Fruit fly (Drosophila melanogaster) whole organism, embryonic: ENCODE measurements around the gene MAPk-Ak2.

Source experiments
- B-H2 ChIP-seq: fragments of 200-800 bp; sonication (Bioruptor generic); optimal IDR thresholded peaks from 2 replicates; lab custom pipeline; 2018; ENCODE audit warnings: missing biosample characterization, mild to moderate bottlenecking, missing genetic modification characterization
- BtbVII ChIP-seq: fragments of 200-800 bp; sonication (Bioruptor generic); optimal IDR thresholded peaks from 3 replicates; lab custom pipeline; 2017; ENCODE audit warnings: missing biosample characterization, mild to moderate bottlenecking, missing genetic modification characterization
- CG10209 ChIP-seq: fragments of 200-800 bp; sonication (Bioruptor generic); optimal IDR thresholded peaks from 3 replicates; lab custom pipeline; 2017; ENCODE audit warnings: missing biosample characterization, mild to moderate bottlenecking, missing genetic modification characterization, missing genetic modification reagents
- CG14667 ChIP-seq: fragments of 200-800 bp; sonication (Bioruptor generic); IDR thresholded peaks from 2 replicates; pipeline ENCODE4 v1.3.6; 2022; ENCODE audit warnings: missing biosample characterization, missing genetic modification characterization
- CG15514 ChIP-seq: fragments of 200-800 bp; sonication (Bioruptor generic); optimal IDR thresholded peaks from 3 replicates; lab custom pipeline; 2017; ENCODE audit warnings: missing biosample characterization, missing genetic modification characterization, mild to moderate bottlenecking, moderate library complexity, missing genetic modification reagents
- CG17328 ChIP-seq: fragments of 200-800 bp; sonication (Bioruptor generic); IDR thresholded peaks from 2 replicates; pipeline ENCODE4 v1.3.6; 2022; ENCODE audit warnings: missing biosample characterization, missing genetic modification characterization
- CG17802 ChIP-seq: fragments of 200-800 bp; sonication (Bioruptor generic); optimal IDR thresholded peaks from 2 replicates; lab custom pipeline; 2018; ENCODE audit warnings: missing biosample characterization, mild to moderate bottlenecking, missing genetic modification characterization, moderate library complexity
- CG17829 ChIP-seq: fragments of 200-800 bp; optimal IDR thresholded peaks from 2 replicates; lab custom pipeline; 2019; ENCODE audit warnings: missing biosample characterization, mild to moderate bottlenecking, missing genetic modification characterization, moderate library complexity
- CG18262 ChIP-seq: fragments of 200-800 bp; optimal IDR thresholded peaks from 3 replicates; lab custom pipeline; 2019; ENCODE audit warnings: missing biosample characterization, mild to moderate bottlenecking, missing genetic modification characterization, moderate library complexity
- CG3847 ChIP-seq: fragments of 200-800 bp; sonication (Bioruptor generic); IDR thresholded peaks from 2 replicates; pipeline ENCODE4 v1.3.6; 2022; ENCODE audit warnings: missing biosample characterization, missing genetic modification characterization
- CG4404 ChIP-seq: fragments of 200-800 bp; sonication (Bioruptor generic); IDR thresholded peaks from 2 replicates; pipeline ENCODE4 v1.3.6; 2022; ENCODE audit warnings: missing biosample characterization, missing genetic modification characterization
- CG4424 ChIP-seq: fragments of 200-800 bp; sonication (Bioruptor generic); optimal IDR thresholded peaks from 3 replicates; lab custom pipeline; 2016; ENCODE audit warnings: missing biosample characterization, missing genetic modification characterization
- CG4707 ChIP-seq: fragments of 200-800 bp; sonication (Bioruptor generic); optimal IDR thresholded peaks from 2 replicates; lab custom pipeline; 2018; ENCODE audit warnings: missing biosample characterization, mild to moderate bottlenecking, missing genetic modification characterization, moderate library complexity
- CG4854 ChIP-seq: fragments of 200-800 bp; sonication (Bioruptor generic); optimal IDR thresholded peaks from 2 replicates; lab custom pipeline; 2016; ENCODE audit warnings: missing biosample characterization, missing genetic modification characterization, inconsistent platforms
- CG6654 ChIP-seq: fragments of 200-800 bp; sonication (Bioruptor generic); optimal IDR thresholded peaks from 2 replicates; lab custom pipeline; 2017; ENCODE audit warnings: missing biosample characterization, mild to moderate bottlenecking, missing genetic modification characterization
- CG8924 ChIP-seq: fragments of 200-800 bp; optimal IDR thresholded peaks from 3 replicates; lab custom pipeline; 2019; ENCODE audit warnings: missing biosample characterization, mild to moderate bottlenecking, missing genetic modification characterization, moderate library complexity
- CrebB ChIP-seq: fragments of 200-800 bp; sonication (Bioruptor generic); optimal IDR thresholded peaks from 3 replicates; lab custom pipeline; 2018; ENCODE audit warnings: missing biosample characterization, mild to moderate bottlenecking, missing genetic modification characterization
- Dbx ChIP-seq: fragments of 200-800 bp; sonication (Bioruptor generic); IDR thresholded peaks from 3 replicates; pipeline ENCODE4 v1.3.6; 2022; ENCODE audit warnings: missing biosample characterization, missing genetic modification characterization
- Dip2 ChIP-seq: fragments of 200-800 bp; sonication (Bioruptor generic); IDR thresholded peaks from 2 replicates; pipeline ENCODE4 v1.3.6; 2022; ENCODE audit warnings: missing biosample characterization, missing genetic modification characterization
- HLH54F ChIP-seq: fragments of 200-800 bp; sonication (Bioruptor generic); optimal IDR thresholded peaks from 3 replicates; lab custom pipeline; 2016; ENCODE audit warnings: missing biosample characterization, missing genetic modification characterization
- Hr39 ChIP-seq: fragments of >200 bp; optimal IDR thresholded peaks from 2 replicates; lab custom pipeline; 2017
- MTF-1 ChIP-seq: fragments of 200-800 bp; sonication (Bioruptor generic); optimal IDR thresholded peaks from 2 replicates; lab custom pipeline; 2018; ENCODE audit warnings: missing biosample characterization, mild to moderate bottlenecking, missing genetic modification characterization, borderline replicate concordance
- NfI ChIP-seq: fragments of 200-800 bp; sonication (Bioruptor generic); optimal IDR thresholded peaks from 3 replicates; lab custom pipeline; 2018; ENCODE audit warnings: missing biosample characterization, mild to moderate bottlenecking, missing genetic modification characterization, moderate library complexity
- Ptx1 ChIP-seq: fragments of 200-800 bp; sonication (Bioruptor generic); IDR thresholded peaks from 2 replicates; pipeline ENCODE4 v1.3.6; 2022; ENCODE audit warnings: missing biosample characterization, missing genetic modification characterization
- Scr ChIP-seq: fragments of 200-800 bp; sonication (Bioruptor generic); IDR thresholded peaks from 2 replicates; pipeline ENCODE4 v1.3.6; 2022; ENCODE audit warnings: missing biosample characterization, missing genetic modification characterization; ENCODE audit not compliant: partially characterized antibody
- Spps ChIP-seq: fragments of 200-800 bp; sonication (Bioruptor generic); optimal IDR thresholded peaks from 2 replicates; lab custom pipeline; 2018; ENCODE audit warnings: missing biosample characterization, mild to moderate bottlenecking, missing genetic modification characterization
- Stat92E ChIP-seq, 3 experiments: fragments of >200 bp in 2 of 3; fragments of 200-800 bp in 1 of 3; sonication (Bioruptor generic) in 1 of 3; optimal IDR thresholded peaks; 2 replicates each; lab custom pipeline; 2017 to 2019; ENCODE audit warnings: missing biosample characterization in 3 of 3, missing genetic modification characterization in 3 of 3, mild to moderate bottlenecking in 1 of 3, moderate library complexity in 1 of 3
- Tbp ChIP-seq: fragments of >200 bp; optimal IDR thresholded peaks from 2 replicates; lab custom pipeline; 2018; ENCODE audit warnings: missing biosample characterization, missing genetic modification characterization
- Xbp1 ChIP-seq: fragments of 200-800 bp; sonication (Bioruptor generic); optimal IDR thresholded peaks from 3 replicates; lab custom pipeline; 2016; ENCODE audit warnings: missing biosample characterization, mild to moderate bottlenecking, missing genetic modification characterization
- ac ChIP-seq: fragments of 200-800 bp; sonication (Bioruptor generic); optimal IDR thresholded peaks from 3 replicates; lab custom pipeline; 2017; ENCODE audit warnings: missing biosample characterization, mild to moderate bottlenecking, missing genetic modification characterization
- ara ChIP-seq: fragments of 200-800 bp; sonication (Bioruptor generic); IDR thresholded peaks from 2 replicates; pipeline ENCODE4 v1.3.6; 2022; ENCODE audit warnings: missing biosample characterization, missing genetic modification characterization
- fd3F ChIP-seq: fragments of 200-800 bp; sonication (Bioruptor generic); optimal IDR thresholded peaks from 2 replicates; lab custom pipeline; 2018; ENCODE audit warnings: missing biosample characterization, mild to moderate bottlenecking, missing genetic modification characterization, moderate library complexity
- gem ChIP-seq: fragments of 200-800 bp; sonication (Bioruptor generic); optimal IDR thresholded peaks from 2 replicates; lab custom pipeline; 2019; ENCODE audit warnings: missing biosample characterization, mild to moderate bottlenecking, missing genetic modification characterization, moderate library complexity
- hb ChIP-seq: fragments of 200-800 bp; sonication (Bioruptor generic); IDR thresholded peaks from 3 replicates; pipeline ENCODE4 v1.3.6; 2022; ENCODE audit warnings: missing biosample characterization, missing genetic modification characterization; ENCODE audit not compliant: partially characterized antibody
- insv ChIP-seq, 2 experiments: fragments of 200-800 bp; sonication (Bioruptor generic); optimal IDR thresholded peaks; 3 replicates each; lab custom pipeline; 2016 to 2018; ENCODE audit warnings: missing biosample characterization in 2 of 2, missing genetic modification characterization in 2 of 2
- ken ChIP-seq: fragments of 200-800 bp; sonication (Bioruptor generic); IDR thresholded peaks from 3 replicates; pipeline ENCODE4 v1.3.6; 2022; ENCODE audit warnings: missing biosample characterization, missing genetic modification characterization
- mam ChIP-seq: fragments of 200-800 bp; sonication (Bioruptor generic); optimal IDR thresholded peaks from 3 replicates; lab custom pipeline; 2016; ENCODE audit warnings: missing biosample characterization, missing genetic modification characterization
- nau ChIP-seq: fragments of 200-800 bp; sonication (Bioruptor generic); optimal IDR thresholded peaks from 3 replicates; lab custom pipeline; 2017; ENCODE audit warnings: missing biosample characterization, mild to moderate bottlenecking, missing genetic modification characterization, missing genetic modification reagents
- nom ChIP-seq: fragments of 200-800 bp; sonication (Bioruptor generic); optimal IDR thresholded peaks from 2 replicates; lab custom pipeline; 2017; ENCODE audit warnings: missing biosample characterization, missing genetic modification characterization, mild to moderate bottlenecking, moderate library complexity, missing genetic modification reagents
- onecut ChIP-seq: fragments of 200-800 bp; sonication (Bioruptor generic); IDR thresholded peaks from 2 replicates; pipeline ENCODE4 v1.3.6; 2022; ENCODE audit warnings: missing biosample characterization, missing genetic modification characterization
- pho ChIP-seq: fragments of 200-800 bp; sonication (Bioruptor generic); optimal IDR thresholded peaks from 2 replicates; lab custom pipeline; 2016; ENCODE audit warnings: missing biosample characterization, missing genetic modification characterization
- ranshi ChIP-seq: fragments of 200-800 bp; sonication (Bioruptor generic); IDR thresholded peaks from 2 replicates; pipeline ENCODE4 v1.3.6; 2022; ENCODE audit warnings: missing biosample characterization, missing genetic modification characterization
- sug ChIP-seq: fragments of 200-800 bp; optimal IDR thresholded peaks from 2 replicates; lab custom pipeline; 2019; ENCODE audit warnings: missing biosample characterization, mild to moderate bottlenecking, missing genetic modification characterization, moderate library complexity
- tap ChIP-seq: fragments of 200-800 bp; optimal IDR thresholded peaks from 3 replicates; lab custom pipeline; 2019; ENCODE audit warnings: missing biosample characterization, mild to moderate bottlenecking, missing genetic modification characterization, moderate library complexity
- trem ChIP-seq: fragments of 200-800 bp; optimal IDR thresholded peaks from 3 replicates; lab custom pipeline; 2019; ENCODE audit warnings: missing biosample characterization, mild to moderate bottlenecking, missing genetic modification characterization, moderate library complexity
- trh ChIP-seq: fragments of 200-800 bp; sonication (Bioruptor generic); optimal IDR thresholded peaks from 2 replicates; lab custom pipeline; 2016; ENCODE audit warnings: missing biosample characterization, missing genetic modification characterization
- vfl ChIP-seq: fragments of 200-800 bp; sonication (Bioruptor generic); optimal IDR thresholded peaks from 2 replicates; lab custom pipeline; 2016; ENCODE audit warnings: missing biosample characterization, missing genetic modification characterization
- zfh1 ChIP-seq: fragments of 200-800 bp; sonication (Bioruptor generic); IDR thresholded peaks from 3 replicates; pipeline ENCODE4 v1.3.6; 2022; ENCODE audit warnings: missing biosample characterization, missing genetic modification characterization

Gene MAPk-Ak2

dm6 chrX:5746864-5747861, 16.8 kb downstream of the MAPk-Ak2 start, which contains the start of the genes IntS6 and Rtel1 (continued):
- peak; percentile 90 for TF ChIP-seq ranshi (GFP tag; lab: Robert Waterston, UW)
- TF ChIP-seq CG3847 (GFP tag; lab: Robert Waterston, UW): peak; percentile 89
- TF ChIP-seq CG14667 (GFP tag; lab: Robert Waterston, UW): peak; percentile 82
- TF ChIP-seq CG4854 (GFP tag; lab: Kevin White, UChicago): peak; percentile 78
- peak; percentile 84 for TF ChIP-seq CrebB (tag; lab: Kevin White, UChicago)
- peak; percentile 91 for TF ChIP-seq Xbp1 (GFP tag; lab: Kevin White, UChicago)
- TF ChIP-seq Scr: no peak; the same call in 1 of the 2 replicates
- TF ChIP-seq ac (GFP tag; lab: Kevin White, UChicago): peak; percentile 18
- peak in 1 of 3 experiments; percentile 38 for TF ChIP-seq Stat92E (GFP tag; optimal IDR thresholded peaks at IDR 0.05; lab: Kevin White, UChicago)
- TF ChIP-seq trem (tag; lab: Kevin White, UChicago): peak; percentile 62
- TF ChIP-seq ken (GFP tag; lab: Robert Waterston, UW): peak; percentile 88
- TF ChIP-seq CG10209 (GFP tag; lab: Kevin White, UChicago): peak; percentile 100
- TF ChIP-seq Ptx1 (GFP tag; lab: Robert Waterston, UW): peak; percentile 94
- peak; percentile 82 for TF ChIP-seq zfh1 (GFP tag; lab: Robert Waterston, UW)
- TF ChIP-seq CG18262 (tag; lab: Kevin White, UChicago): peak; percentile 87
- TF ChIP-seq CG4707 (GFP tag; lab: Kevin White, UChicago): peak; percentile 81
- TF ChIP-seq NfI: peak; percentile 91
- peak; percentile 51 for TF ChIP-seq trh (GFP tag; lab: Kevin White, UChicago)
- TF ChIP-seq tap (tag; lab: Kevin White, UChicago): peak; percentile 86
- peak; percentile 91 for TF ChIP-seq sug (tag; lab: Kevin White, UChicago)
- TF ChIP-seq CG17328: peak; percentile 81
- peak; percentile 89 for TF ChIP-seq pho (GFP tag; lab: Kevin White, UChicago)
- TF ChIP-seq Hr39 (lab: Kevin White, UChicago): no peak
- peak; percentile 57 for TF ChIP-seq CG17802 (tag; lab: Kevin White, UChicago)
- TF ChIP-seq nom (GFP tag; lab: Kevin White, UChicago): peak; percentile 67
- TF ChIP-seq gem: peak; percentile 93
- TF ChIP-seq Dbx: peak; percentile 84
- peak; percentile 83 for TF ChIP-seq MTF-1
- TF ChIP-seq CG15514 (GFP tag; lab: Kevin White, UChicago): peak; percentile 76
- peak; percentile 85 for TF ChIP-seq CG17829 (tag; lab: Kevin White, UChicago)
- TF ChIP-seq Tbp: no peak
- peak; percentile 72 for TF ChIP-seq ara (GFP tag; lab: Robert Waterston, UW)
- no peak for TF ChIP-seq hb (GFP tag; lab: Robert Waterston, UW)
- peak; percentile 85 for TF ChIP-seq CG4404 (GFP tag; lab: Robert Waterston, UW)
- peak; percentile 91 for TF ChIP-seq CG8924 (tag; lab: Kevin White, UChicago)
- peak; percentile 77 for TF ChIP-seq BtbVII (GFP tag; lab: Kevin White, UChicago)
- peak in 1 of 2 experiments; percentile 55 for TF ChIP-seq insv (GFP tag; optimal IDR thresholded peaks at IDR 0.05; lab: Kevin White, UChicago)
- TF ChIP-seq CG4424 (GFP tag; lab: Kevin White, UChicago): peak; percentile 90
- TF ChIP-seq B-H2: peak; percentile 93
- TF ChIP-seq mam: peak; percentile 96
- TF ChIP-seq Dip2 (GFP tag; lab: Robert Waterston, UW): no peak
- TF ChIP-seq fd3F (GFP tag; lab: Kevin White, UChicago): peak; percentile 87
- TF ChIP-seq vfl (GFP tag; lab: Kevin White, UChicago): peak; percentile 80
- peak; percentile 79 for TF ChIP-seq onecut
- TF ChIP-seq CG6654 (GFP tag; lab: Kevin White, UChicago): peak; percentile 71
- peak; percentile 64 for TF ChIP-seq Spps (tag; lab: Kevin White, UChicago)
- TF ChIP-seq nau (GFP tag; lab: Kevin White, UChicago): peak; percentile 60
- peak; percentile 94 for TF ChIP-seq HLH54F (GFP tag; lab: Kevin White, UChicago)
